Worm (Caenorhabditis elegans): ENCODE results near the gene rpl-11.1.

- TF ChIP-seq snpc-1.2 (GFP tag; IDR thresholded peaks at IDR 0.05) (no peak), zag-1 (tag; optimal IDR thresholded peaks at IDR 0.05) (no peak), F10B5.3 (tag; optimal IDR thresholded peaks at IDR 0.05) (no peak), Y105C5A.15 (GFP tag; IDR thresholded peaks at IDR 0.05) (no peak)
These were observed 41.1 kb upstream of the rpl-11.1 start, which contains the start of gene F59B1.4 for ce11 chrV:3626944-3627343.
